Worm (Caenorhabditis elegans) whole organism, L1 larva: ENCODE measurements around the gene T03E6.8.
A peak's percentile ranks its signal among the peaks of the same experiment; 100 is the strongest.

Experiments
- ama-1 ChIP-seq: fragments of 150-350 bp; optimal IDR thresholded peaks from 2 replicates; lab custom pipeline; 2014
- blmp-1 ChIP-seq: fragments of 150-350 bp; optimal IDR thresholded peaks from 2 replicates; lab custom pipeline; 2014; ENCODE audit warnings: missing biosample characterization, missing genetic modification characterization
- ceh-63 ChIP-seq: fragments of 200-800 bp; sonication (Bioruptor generic); optimal IDR thresholded peaks from 2 replicates; lab custom pipeline; 2018; ENCODE audit warnings: mild to moderate bottlenecking, missing genetic modification characterization, missing compliant biosample characterization
- ceh-82 ChIP-seq, 3 experiments: fragments of 150-350 bp in 1 of 3; sonication (generic microtip) in 2 of 3; optimal IDR thresholded peaks; 2 replicates each; lab custom pipeline; 2014 to 2017; ENCODE audit warnings: missing biosample characterization in 3 of 3, missing genetic modification characterization in 3 of 3
- ceh-90 ChIP-seq: sonication (generic microtip); optimal IDR thresholded peaks from 2 replicates; lab custom pipeline; 2016; ENCODE audit warnings: missing genetic modification characterization, missing compliant biosample characterization
- ces-1 ChIP-seq: fragments of 150-350 bp; optimal IDR thresholded peaks from 2 replicates; lab custom pipeline; 2014; ENCODE audit warnings: missing biosample characterization, missing genetic modification reagents, missing genetic modification characterization
- dpl-1 ChIP-seq, 3 experiments: fragments of 150-350 bp in 2 of 3; sonication (generic microtip) in 1 of 3; optimal IDR thresholded peaks; 2 replicates each; lab custom pipeline; 2014 to 2017; ENCODE audit warnings: missing biosample characterization in 3 of 3, missing genetic modification characterization in 3 of 3, missing genetic modification reagents in 3 of 3
- efl-1 ChIP-seq, 4 experiments: fragments of 150-350 bp; optimal IDR thresholded peaks in 3 of 4; peaks in 1 of 4; 1 replicate in 1 of 4; 2 replicates in 3 of 4; lab custom pipeline; 2014; ENCODE audit warnings: missing biosample characterization in 2 of 4, missing genetic modification characterization in 2 of 4, missing genetic modification reagents in 2 of 4
- elt-2 ChIP-seq: sonication (generic microtip); optimal IDR thresholded peaks from 2 replicates; lab custom pipeline; 2016; ENCODE audit warnings: missing genetic modification characterization, mild to moderate bottlenecking, inconsistent platforms, missing compliant biosample characterization, missing genetic modification reagents
- elt-3 ChIP-seq, 6 experiments: fragments of 150-350 bp in 1 of 6; sonication (generic microtip); optimal IDR thresholded peaks; 2 replicates each; lab custom pipeline; 2017 to 2018; ENCODE audit warnings: missing biosample characterization in 6 of 6, missing genetic modification characterization in 6 of 6, inconsistent platforms in 1 of 6
- fos-1 ChIP-seq: fragments of 150-350 bp; optimal IDR thresholded peaks from 2 replicates; lab custom pipeline; 2014; ENCODE audit warnings: missing biosample characterization, missing genetic modification characterization
- hpl-2 ChIP-seq: fragments of 150-350 bp; optimal IDR thresholded peaks from 2 replicates; lab custom pipeline; 2014; ENCODE audit warnings: missing biosample characterization, missing genetic modification reagents, missing genetic modification characterization
- irx-1 ChIP-seq: sonication (generic microtip); optimal IDR thresholded peaks from 2 replicates; lab custom pipeline; 2016; ENCODE audit warnings: missing genetic modification characterization, missing compliant biosample characterization
- jun-1 ChIP-seq: fragments of 150-350 bp; optimal IDR thresholded peaks from 2 replicates; lab custom pipeline; 2014; ENCODE audit warnings: missing biosample characterization, missing genetic modification reagents, missing genetic modification characterization
- lin-14 ChIP-seq: fragments of 200-800 bp; sonication (Bioruptor generic); optimal IDR thresholded peaks from 2 replicates; lab custom pipeline; 2018; ENCODE audit warnings: mild to moderate bottlenecking, missing genetic modification characterization, moderate library complexity, missing compliant biosample characterization
- lir-3 ChIP-seq: sonication (generic microtip); optimal IDR thresholded peaks from 2 replicates; lab custom pipeline; 2016; ENCODE audit warnings: mild to moderate bottlenecking, missing genetic modification characterization, moderate library complexity, missing compliant biosample characterization; ENCODE audit not compliant: poor library complexity
- lsy-2 ChIP-seq, 2 experiments: fragments of 150-350 bp; optimal IDR thresholded peaks; 2 replicates each; lab custom pipeline; 2014; ENCODE audit warnings: missing biosample characterization in 2 of 2, missing genetic modification characterization in 2 of 2
- mdl-1 ChIP-seq, 2 experiments: fragments of 150-350 bp; optimal IDR thresholded peaks; 2 replicates each; lab custom pipeline; 2014 to 2017; ENCODE audit warnings: missing biosample characterization in 2 of 2, missing genetic modification characterization in 2 of 2, inconsistent platforms in 1 of 2
- mep-1 ChIP-seq: fragments of 150-350 bp; optimal IDR thresholded peaks from 2 replicates; lab custom pipeline; 2014; ENCODE audit warnings: missing biosample characterization, missing genetic modification characterization
- nhr-11 ChIP-seq: fragments of 150-350 bp; optimal IDR thresholded peaks from 2 replicates; lab custom pipeline; 2014; ENCODE audit warnings: missing biosample characterization, missing genetic modification characterization
- nhr-19 ChIP-seq: fragments of 200-800 bp; sonication (Bioruptor generic); conservative IDR thresholded peaks from 2 replicates; pipeline ENCODE4 v1.3.6; 2022; ENCODE audit warnings: missing genetic modification characterization, missing compliant biosample characterization
- nhr-20 ChIP-seq: sonication (generic microtip); optimal IDR thresholded peaks from 2 replicates; lab custom pipeline; 2016; ENCODE audit warnings: mild to moderate bottlenecking, missing genetic modification characterization, missing compliant biosample characterization
- nhr-28 ChIP-seq: fragments of 150-350 bp; optimal IDR thresholded peaks from 2 replicates; lab custom pipeline; 2014; ENCODE audit warnings: missing biosample characterization, missing genetic modification characterization
- nhr-47 ChIP-seq: sonication (generic microtip); optimal IDR thresholded peaks from 2 replicates; lab custom pipeline; 2016; ENCODE audit warnings: mild to moderate bottlenecking, missing genetic modification characterization, moderate library complexity, missing compliant biosample characterization
- nhr-71 ChIP-seq: sonication (generic microtip); optimal IDR thresholded peaks from 2 replicates; lab custom pipeline; 2016; ENCODE audit warnings: mild to moderate bottlenecking, missing genetic modification characterization, moderate library complexity, missing compliant biosample characterization
- nhr-76 ChIP-seq: sonication (generic microtip); optimal IDR thresholded peaks from 2 replicates; lab custom pipeline; 2017; ENCODE audit warnings: missing biosample characterization, missing genetic modification characterization
- nhr-77 ChIP-seq: fragments of 150-350 bp; optimal IDR thresholded peaks from 2 replicates; lab custom pipeline; 2014; ENCODE audit warnings: missing biosample characterization, missing genetic modification characterization
- nhr-84 ChIP-seq: sonication (generic microtip); optimal IDR thresholded peaks from 2 replicates; lab custom pipeline; 2017; ENCODE audit warnings: missing biosample characterization, missing genetic modification characterization
- nhr-85 ChIP-seq: sonication (generic microtip); peaks from one replicate; lab custom pipeline; 2016; ENCODE audit warnings: missing genetic modification characterization, inconsistent platforms, missing compliant biosample characterization
- pax-3 ChIP-seq: fragments of 200-800 bp; sonication (Bioruptor generic); optimal IDR thresholded peaks from 2 replicates; lab custom pipeline; 2018; ENCODE audit warnings: mild to moderate bottlenecking, missing genetic modification characterization, moderate library complexity, missing compliant biosample characterization
- rnt-1 ChIP-seq: sonication (generic microtip); optimal IDR thresholded peaks from 2 replicates; lab custom pipeline; 2016; ENCODE audit warnings: mild to moderate bottlenecking, missing genetic modification characterization, moderate library complexity, missing compliant biosample characterization
- skn-1 ChIP-seq: fragments of 150-350 bp; optimal IDR thresholded peaks from 2 replicates; lab custom pipeline; 2014; ENCODE audit warnings: missing biosample characterization, missing genetic modification characterization
- snpc-4 ChIP-seq: fragments of 150-350 bp; optimal IDR thresholded peaks from 2 replicates; lab custom pipeline; 2014; ENCODE audit warnings: missing biosample characterization, missing genetic modification characterization
- snu-23 ChIP-seq: sonication (generic microtip); optimal IDR thresholded peaks from 2 replicates; lab custom pipeline; 2016; ENCODE audit warnings: missing genetic modification characterization, missing compliant biosample characterization
- sup-37 ChIP-seq: fragments of 200-800 bp; sonication (Bioruptor generic); optimal IDR thresholded peaks from 2 replicates; lab custom pipeline; 2018; ENCODE audit warnings: mild to moderate bottlenecking, missing genetic modification characterization, missing compliant biosample characterization
- tbx-2 ChIP-seq: sonication (generic microtip); optimal IDR thresholded peaks from 2 replicates; lab custom pipeline; 2016; ENCODE audit warnings: missing genetic modification characterization, missing compliant biosample characterization
- unc-130 ChIP-seq: fragments of 150-350 bp; optimal IDR thresholded peaks from 2 replicates; lab custom pipeline; 2017; ENCODE audit warnings: missing biosample characterization, missing genetic modification characterization, inconsistent platforms
- unc-62 ChIP-seq: fragments of 150-350 bp; optimal IDR thresholded peaks from 2 replicates; lab custom pipeline; 2014; ENCODE audit warnings: missing biosample characterization, missing genetic modification reagents, missing genetic modification characterization
- ztf-4 ChIP-seq: fragments of 150-350 bp; optimal IDR thresholded peaks from 2 replicates; lab custom pipeline; 2014; ENCODE audit warnings: missing biosample characterization, missing genetic modification characterization

The T03E6.8 gene

ce11 chrV:16594514-16594913 is 8.5 kb downstream of the T03E6.8 start:
- no peak for TF ChIP-seq nhr-85 (tag; lab: Kevin White, UChicago)
- peak; percentile 68 for TF ChIP-seq rnt-1
- peak; percentile 48 for TF ChIP-seq nhr-19 (GFP tag; lab: Robert Waterston, UW)
- no peak for TF ChIP-seq nhr-11 (tag; lab: Kevin White, UChicago)
- peak; percentile 60 for TF ChIP-seq nhr-71 (tag; lab: Kevin White, UChicago)
- peak; percentile 41 for TF ChIP-seq lin-14 (GFP tag; lab: Kevin White, UChicago)
- TF ChIP-seq ceh-90 (tag; lab: Kevin White, UChicago): no peak
- TF ChIP-seq nhr-47 (tag; lab: Kevin White, UChicago): no peak
- peak; percentile 30 for TF ChIP-seq snu-23 (GFP tag; lab: Kevin White, UChicago)
- peak; percentile 16 for TF ChIP-seq lsy-2 (tag; optimal IDR thresholded peaks at IDR 0.05; lab: Kevin White, UChicago)
- TF ChIP-seq blmp-1: peak; percentile 24
- no peak for TF ChIP-seq tbx-2
- TF ChIP-seq elt-3 (tag; optimal IDR thresholded peaks at IDR 0.05; lab: Kevin White, UChicago): peak in 1 of 6 experiments; percentile 47
- peak; percentile 12 for TF ChIP-seq lir-3
- TF ChIP-seq mep-1 (tag; lab: Kevin White, UChicago): no peak

ce11 chrV:16593792-16594059 is 9.3 kb downstream of the T03E6.8 start:
- TF ChIP-seq ama-1: peak; percentile 6
- TF ChIP-seq ces-1 (GFP tag; lab: Kevin White, UChicago): no peak

ce11 chrV:16592947-16593791 is 9.8 kb downstream of the T03E6.8 start:
- TF ChIP-seq nhr-19 (GFP tag; lab: Robert Waterston, UW): peak; percentile 9; the same call in 1 of the 2 replicates
- TF ChIP-seq efl-1 (optimal IDR thresholded peaks at IDR 0.05; lab: Kevin White, UChicago): no peak
- TF ChIP-seq efl-1 (GFP tag; optimal IDR thresholded peaks at IDR 0.05 in 1 of 2; lab: Kevin White, UChicago): peak in 1 of 2 experiments; percentile 50
- TF ChIP-seq nhr-84 (tag; lab: Kevin White, UChicago): no peak
- TF ChIP-seq elt-3 (tag; optimal IDR thresholded peaks at IDR 0.05; lab: Kevin White, UChicago): peak in 1 of 6 experiments; percentile 37
- peak; percentile 68 for TF ChIP-seq elt-2 (tag; lab: Kevin White, UChicago)

ce11 chrV:16591992-16592798 is 10.8 kb downstream of the T03E6.8 start, which contains the start of gene srh-269:
TSS of gene srh-269 (minus strand) at chrV:16592042.
- TF ChIP-seq nhr-85 (tag; lab: Kevin White, UChicago) (peak; percentile 27), nhr-28 (tag; lab: Kevin White, UChicago) (no peak), lin-14 (GFP tag; lab: Kevin White, UChicago) (peak; percentile 45), hpl-2 (GFP tag; lab: Kevin White, UChicago) (no peak), snpc-4 (tag; lab: Kevin White, UChicago) (peak; percentile 61), nhr-71 (tag; lab: Kevin White, UChicago) (peak; percentile 74), nhr-20 (peak; percentile 65), ceh-63 (GFP tag; lab: Kevin White, UChicago) (no peak), mdl-1 (tag; optimal IDR thresholded peaks at IDR 0.05; lab: Kevin White, UChicago) (peak in 1 of 2 experiments; percentile 20), unc-62 (GFP tag; lab: Kevin White, UChicago) (no peak), sup-37 (GFP tag; lab: Kevin White, UChicago) (peak; percentile 28), nhr-76 (tag; lab: Kevin White, UChicago) (no peak), nhr-84 (tag; lab: Kevin White, UChicago) (no peak), ama-1 (peak; percentile 87), nhr-19 (GFP tag; lab: Robert Waterston, UW) (peak; percentile 79), tbx-2 (peak; percentile 54), snu-23 (GFP tag; lab: Kevin White, UChicago) (peak; percentile 77), ztf-4 (tag; lab: Kevin White, UChicago) (peak; percentile 75), nhr-77 (peak; percentile 48), unc-130 (tag; lab: Kevin White, UChicago) (peak; percentile 62), elt-3 (tag; optimal IDR thresholded peaks at IDR 0.05; lab: Kevin White, UChicago) (peak in 1 of 6 experiments; percentile 6), jun-1 (tag; lab: Kevin White, UChicago) (peak; percentile 51), skn-1 (tag; lab: Kevin White, UChicago) (peak; percentile 11), pax-3 (tag; lab: Kevin White, UChicago) (peak; percentile 35), rnt-1 (peak; percentile 86), elt-2 (tag; lab: Kevin White, UChicago) (peak; percentile 65), nhr-47 (tag; lab: Kevin White, UChicago) (peak; percentile 69), irx-1 (peak; percentile 12), lsy-2 (tag; optimal IDR thresholded peaks at IDR 0.05; lab: Kevin White, UChicago) (peak; percentile 24 to 55), ceh-82 (tag; optimal IDR thresholded peaks at IDR 0.05; lab: Kevin White, UChicago) (peak in 1 of 3 experiments; percentile 33), dpl-1 (GFP tag; optimal IDR thresholded peaks at IDR 0.05; lab: Kevin White, UChicago) (peak in 2 of 3 experiments; percentile 38 to 39), blmp-1 (no peak), fos-1 (tag; lab: Kevin White, UChicago) (peak; percentile 13), efl-1 (optimal IDR thresholded peaks at IDR 0.05; lab: Kevin White, UChicago) (peak; percentile 28 to 55), efl-1 (GFP tag; optimal IDR thresholded peaks at IDR 0.05 in 1 of 2; lab: Kevin White, UChicago) (peak; percentile 8 to 92)
